Fruit fly (Drosophila melanogaster) whole organism, embryonic: ENCODE results near the gene CG9270.
A peak's percentile ranks its signal among the peaks of the same experiment; 100 is the strongest.

ENCODE experiments used
- Adf1 ChIP-seq: fragments of 200-800 bp; sonication (Bioruptor generic); IDR thresholded peaks from 2 replicates; pipeline ENCODE4 v1.3.6; 2022; ENCODE audit warnings: missing biosample characterization, missing genetic modification characterization
- B-H2 ChIP-seq: fragments of 200-800 bp; sonication (Bioruptor generic); optimal IDR thresholded peaks from 2 replicates; lab custom pipeline; 2018; ENCODE audit warnings: missing biosample characterization, mild to moderate bottlenecking, missing genetic modification characterization
- CG10366 ChIP-seq: fragments of 200-800 bp; sonication (Bioruptor generic); IDR thresholded peaks from 2 replicates; pipeline ENCODE4 v1.3.6; 2022; ENCODE audit warnings: missing biosample characterization, missing genetic modification characterization
- CG11093 ChIP-seq: fragments of 200-800 bp; sonication (Bioruptor generic); IDR thresholded peaks from 3 replicates; pipeline ENCODE4 v1.3.6; 2022; ENCODE audit warnings: missing biosample characterization, missing genetic modification characterization
- CG12299 ChIP-seq: fragments of 200-800 bp; sonication (Bioruptor generic); optimal IDR thresholded peaks from 2 replicates; lab custom pipeline; 2018; ENCODE audit warnings: missing biosample characterization, mild to moderate bottlenecking, missing genetic modification characterization
- CG1233 ChIP-seq: fragments of 200-800 bp; sonication (Bioruptor generic); optimal IDR thresholded peaks from 4 replicates; lab custom pipeline; 2018; ENCODE audit warnings: missing biosample characterization, mild to moderate bottlenecking, missing genetic modification characterization
- CG12769 ChIP-seq: fragments of 200-800 bp; sonication (Bioruptor generic); optimal IDR thresholded peaks from 2 replicates; lab custom pipeline; 2019; ENCODE audit warnings: missing biosample characterization, mild to moderate bottlenecking, missing genetic modification characterization, moderate library complexity
- CG13287 ChIP-seq: fragments of 200-800 bp; sonication (Bioruptor generic); IDR thresholded peaks from 2 replicates; pipeline ENCODE4 v1.3.6; 2022; ENCODE audit warnings: missing biosample characterization, missing genetic modification characterization; ENCODE audit not compliant: partially characterized antibody
- CG15011 ChIP-seq: fragments of 200-800 bp; sonication (Bioruptor generic); optimal IDR thresholded peaks from 3 replicates; lab custom pipeline; 2018; ENCODE audit warnings: missing biosample characterization, mild to moderate bottlenecking, missing genetic modification characterization
- CG15514 ChIP-seq: fragments of 200-800 bp; sonication (Bioruptor generic); optimal IDR thresholded peaks from 3 replicates; lab custom pipeline; 2017; ENCODE audit warnings: missing biosample characterization, missing genetic modification characterization, mild to moderate bottlenecking, moderate library complexity, missing genetic modification reagents
- CG16815 ChIP-seq: fragments of 200-800 bp; sonication (Bioruptor generic); optimal IDR thresholded peaks from 3 replicates; lab custom pipeline; 2017; ENCODE audit warnings: missing biosample characterization, mild to moderate bottlenecking, missing genetic modification characterization
- CG2120 ChIP-seq: fragments of 200-800 bp; sonication (Bioruptor generic); optimal IDR thresholded peaks from 3 replicates; lab custom pipeline; 2016; ENCODE audit warnings: missing biosample characterization, missing genetic modification characterization
- CG30403 ChIP-seq: fragments of 200-800 bp; sonication (Bioruptor generic); optimal IDR thresholded peaks from 3 replicates; lab custom pipeline; 2016; ENCODE audit warnings: missing biosample characterization, missing genetic modification characterization
- CG3163 ChIP-seq: fragments of 200-800 bp; sonication (Bioruptor generic); optimal IDR thresholded peaks from 3 replicates; lab custom pipeline; 2016; ENCODE audit warnings: missing biosample characterization, missing genetic modification characterization
- CG33557 ChIP-seq: fragments of 200-800 bp; sonication (Bioruptor generic); optimal IDR thresholded peaks from 2 replicates; lab custom pipeline; 2019; ENCODE audit warnings: missing biosample characterization, mild to moderate bottlenecking, missing genetic modification characterization, moderate library complexity
- CG3726 ChIP-seq: fragments of 200-800 bp; sonication (Bioruptor generic); IDR thresholded peaks from 3 replicates; pipeline ENCODE4, ENCODE4 v1.3.6; 2022; ENCODE audit warnings: missing biosample characterization, missing genetic modification characterization
- CG3847 ChIP-seq: fragments of 200-800 bp; sonication (Bioruptor generic); IDR thresholded peaks from 2 replicates; pipeline ENCODE4 v1.3.6; 2022; ENCODE audit warnings: missing biosample characterization, missing genetic modification characterization
- CG4360 ChIP-seq: fragments of 200-800 bp; sonication (Bioruptor generic); IDR thresholded peaks from 2 replicates; pipeline ENCODE4 v1.3.6; 2022; ENCODE audit warnings: missing biosample characterization, missing genetic modification characterization
- CG43689 ChIP-seq: fragments of 200-800 bp; sonication (Bioruptor generic); IDR thresholded peaks from 2 replicates; pipeline ENCODE4 v1.3.6; 2022; ENCODE audit warnings: missing biosample characterization, missing genetic modification characterization
- CG6689 ChIP-seq: fragments of 200-800 bp; sonication (Bioruptor generic); IDR thresholded peaks from 2 replicates; pipeline ENCODE4 v1.3.6; 2022; ENCODE audit warnings: missing biosample characterization, missing genetic modification characterization
- CG7372 ChIP-seq: fragments of 200-800 bp; sonication (Bioruptor generic); IDR thresholded peaks from 2 replicates; pipeline ENCODE4 v1.3.6; 2022; ENCODE audit warnings: missing biosample characterization, missing genetic modification characterization
- CG8765 ChIP-seq: fragments of 200-800 bp; sonication (Bioruptor generic); IDR thresholded peaks from 2 replicates; pipeline ENCODE4 v1.3.6; 2022; ENCODE audit warnings: missing biosample characterization, missing genetic modification characterization
- CG8944 ChIP-seq: fragments of 200-800 bp; sonication (Bioruptor generic); optimal IDR thresholded peaks from 3 replicates; lab custom pipeline; 2016; ENCODE audit warnings: missing biosample characterization, missing genetic modification characterization
- CG9215 ChIP-seq: fragments of 200-800 bp; sonication (Bioruptor generic); IDR thresholded peaks from 2 replicates; pipeline ENCODE4 v1.3.6; 2022; ENCODE audit warnings: missing biosample characterization, missing genetic modification characterization
- CkIIα-i1 ChIP-seq: fragments of 200-800 bp; sonication (Bioruptor generic); IDR thresholded peaks from 2 replicates; pipeline ENCODE4 v1.3.6; 2022; ENCODE audit warnings: missing biosample characterization, missing genetic modification characterization
- ERR ChIP-seq: fragments of 200-800 bp; sonication (Bioruptor generic); optimal IDR thresholded peaks from 2 replicates; lab custom pipeline; 2016; ENCODE audit warnings: missing biosample characterization, missing genetic modification characterization
- Hr51 ChIP-seq, 2 experiments: fragments of 200-800 bp; sonication (Bioruptor generic); optimal IDR thresholded peaks; 2 replicates in 1 of 2; 3 replicates in 1 of 2; lab custom pipeline; 2016 to 2018; ENCODE audit warnings: missing biosample characterization in 2 of 2, missing genetic modification characterization in 2 of 2, mild to moderate bottlenecking in 1 of 2, moderate library complexity in 1 of 2
- Hr78 ChIP-seq, 2 experiments: fragments of 200-800 bp in 1 of 2; fragments of >200 bp in 1 of 2; sonication (Bioruptor generic) in 1 of 2; optimal IDR thresholded peaks; 2 replicates each; lab custom pipeline; 2017 to 2019; ENCODE audit warnings: missing biosample characterization in 2 of 2, missing genetic modification characterization in 2 of 2, mild to moderate bottlenecking in 1 of 2, moderate library complexity in 1 of 2
- Mad ChIP-seq: fragments of 200-800 bp; sonication (Bioruptor generic); optimal IDR thresholded peaks from 2 replicates; lab custom pipeline; 2016; ENCODE audit warnings: missing biosample characterization, missing genetic modification characterization
- Sin3A ChIP-seq: fragments of >200 bp; optimal IDR thresholded peaks from 2 replicates; lab custom pipeline; 2018
- Spps ChIP-seq: fragments of 200-800 bp; sonication (Bioruptor generic); optimal IDR thresholded peaks from 2 replicates; lab custom pipeline; 2018; ENCODE audit warnings: missing biosample characterization, mild to moderate bottlenecking, missing genetic modification characterization
- Taf1 ChIP-seq: fragments of 200-800 bp; sonication (Bioruptor generic); IDR thresholded peaks from 2 replicates; pipeline ENCODE4 v1.3.6; 2022; ENCODE audit warnings: missing biosample characterization, missing genetic modification characterization
- abd-A ChIP-seq: fragments of 200-800 bp; sonication (Bioruptor generic); optimal IDR thresholded peaks from 3 replicates; lab custom pipeline; 2019; ENCODE audit warnings: missing biosample characterization, mild to moderate bottlenecking, missing genetic modification characterization, moderate library complexity
- bigmax ChIP-seq: fragments of 200-800 bp; sonication (Bioruptor generic); optimal IDR thresholded peaks from 2 replicates; lab custom pipeline; 2018; ENCODE audit warnings: missing biosample characterization, mild to moderate bottlenecking, missing genetic modification characterization
- chinmo ChIP-seq: fragments of 200-800 bp; sonication (Bioruptor generic); IDR thresholded peaks from 4 replicates; pipeline ENCODE4 v1.3.6; 2022; ENCODE audit warnings: missing biosample characterization, missing genetic modification characterization; ENCODE audit not compliant: partially characterized antibody
- crp ChIP-seq, 2 experiments: fragments of 200-800 bp; sonication (Bioruptor generic); optimal IDR thresholded peaks; 2 replicates in 1 of 2; 3 replicates in 1 of 2; lab custom pipeline; 2017; ENCODE audit warnings: missing biosample characterization in 2 of 2, missing genetic modification characterization in 2 of 2, mild to moderate bottlenecking in 1 of 2, moderate library complexity in 1 of 2
- danr ChIP-seq: fragments of 200-800 bp; sonication (Bioruptor generic); IDR thresholded peaks from 2 replicates; pipeline ENCODE4 v1.3.6; 2022; ENCODE audit warnings: missing biosample characterization, missing genetic modification characterization
- dm ChIP-seq: fragments of 200-800 bp; sonication (Bioruptor generic); optimal IDR thresholded peaks from 3 replicates; lab custom pipeline; 2016; ENCODE audit warnings: missing biosample characterization, missing genetic modification characterization
- eve ChIP-seq, 2 experiments: fragments of >200 bp; optimal IDR thresholded peaks; 2 replicates each; lab custom pipeline; 2017; ENCODE audit warnings: missing biosample characterization in 2 of 2, missing genetic modification characterization in 2 of 2
- hbn ChIP-seq: fragments of 200-800 bp; sonication (Bioruptor generic); IDR thresholded peaks from 2 replicates; pipeline ENCODE4 v1.3.6; 2022; ENCODE audit warnings: missing biosample characterization, missing genetic modification characterization; ENCODE audit not compliant: partially characterized antibody
- jing ChIP-seq: fragments of 200-800 bp; sonication (Bioruptor generic); optimal IDR thresholded peaks from 2 replicates; lab custom pipeline; 2018; ENCODE audit warnings: missing biosample characterization, mild to moderate bottlenecking, missing genetic modification characterization
- jumu ChIP-seq: fragments of 200-800 bp; sonication (Bioruptor generic); optimal IDR thresholded peaks from 3 replicates; lab custom pipeline; 2016; ENCODE audit warnings: missing biosample characterization, missing genetic modification characterization
- maf-S ChIP-seq: fragments of 200-800 bp; sonication (Bioruptor generic); optimal IDR thresholded peaks from 2 replicates; lab custom pipeline; 2016; ENCODE audit warnings: missing biosample characterization, missing genetic modification characterization
- nau ChIP-seq: fragments of 200-800 bp; sonication (Bioruptor generic); optimal IDR thresholded peaks from 3 replicates; lab custom pipeline; 2017; ENCODE audit warnings: missing biosample characterization, mild to moderate bottlenecking, missing genetic modification characterization, missing genetic modification reagents
- psq ChIP-seq: fragments of 200-800 bp; sonication (Bioruptor generic); optimal IDR thresholded peaks from 2 replicates; lab custom pipeline; 2017; ENCODE audit warnings: missing biosample characterization, missing genetic modification characterization
- ranshi ChIP-seq: fragments of 200-800 bp; sonication (Bioruptor generic); IDR thresholded peaks from 2 replicates; pipeline ENCODE4 v1.3.6; 2022; ENCODE audit warnings: missing biosample characterization, missing genetic modification characterization
- sd ChIP-seq: fragments of 200-800 bp; sonication (Bioruptor generic); optimal IDR thresholded peaks from 3 replicates; lab custom pipeline; 2018; ENCODE audit warnings: missing biosample characterization, mild to moderate bottlenecking, missing genetic modification characterization, moderate library complexity
- slou ChIP-seq: fragments of 200-800 bp; sonication (Bioruptor generic); optimal IDR thresholded peaks from 3 replicates; lab custom pipeline; 2016; ENCODE audit warnings: missing biosample characterization, missing genetic modification characterization
- tio ChIP-seq: fragments of 200-800 bp; sonication (Bioruptor generic); optimal IDR thresholded peaks from 2 replicates; lab custom pipeline; 2017; ENCODE audit warnings: missing biosample characterization, missing genetic modification characterization, inconsistent platforms
- vfl ChIP-seq: fragments of 200-800 bp; sonication (Bioruptor generic); optimal IDR thresholded peaks from 2 replicates; lab custom pipeline; 2016; ENCODE audit warnings: missing biosample characterization, missing genetic modification characterization

The CG9270 gene

dm6 chr2L:20974037-20974646, 40.2 kb upstream of the CG9270 start:
- TF ChIP-seq Adf1, result no peak
- peak; percentile 28 for TF ChIP-seq CG16815 (GFP tag; lab: Kevin White, UChicago)
- peak; percentile 45; the same call in 1 of the 2 replicates for TF ChIP-seq ranshi
- no peak for TF ChIP-seq bigmax
- TF ChIP-seq CG15011, result no peak
- no peak for TF ChIP-seq CG9215 (GFP tag; lab: Robert Waterston, UW)
- TF ChIP-seq nau (GFP tag; lab: Kevin White, UChicago), result peak; percentile 0
- TF ChIP-seq CG30403, result peak; percentile 65
- TF ChIP-seq CG3726 (GFP tag; lab: Robert Waterston, UW), result no peak
- TF ChIP-seq danr, result no peak
- TF ChIP-seq CG33557 (GFP tag; lab: Kevin White, UChicago), result peak; percentile 45
- no peak for TF ChIP-seq chinmo (GFP tag; lab: Robert Waterston, UW)
- peak; percentile 3 for TF ChIP-seq slou
- TF ChIP-seq Mad (GFP tag; lab: Kevin White, UChicago), result peak; percentile 32
- peak; percentile 45 for TF ChIP-seq Spps (tag; lab: Kevin White, UChicago)
- no peak for TF ChIP-seq Taf1 (GFP tag; lab: Robert Waterston, UW)
- TF ChIP-seq tio, result no peak
- no peak for TF ChIP-seq sd
- TF ChIP-seq psq (GFP tag; lab: Kevin White, UChicago), result no peak
- TF ChIP-seq crp (GFP tag; optimal IDR thresholded peaks at IDR 0.05; lab: Kevin White, UChicago), result no peak
- no peak for TF ChIP-seq CG3163
- no peak for TF ChIP-seq hbn
- peak; percentile 23 for TF ChIP-seq maf-S
- TF ChIP-seq CG12299 (tag; lab: Kevin White, UChicago), result no peak
- no peak for TF ChIP-seq CG7372 (GFP tag; lab: Robert Waterston, UW)
- no peak for TF ChIP-seq dm (GFP tag; lab: Kevin White, UChicago)
- no peak for TF ChIP-seq CG1233 (GFP tag; lab: Kevin White, UChicago)
- no peak for TF ChIP-seq abd-A
- TF ChIP-seq CG43689, result no peak
- TF ChIP-seq Hr78 (GFP tag; optimal IDR thresholded peaks at IDR 0.05; lab: Kevin White, UChicago), result peak in 1 of 2 experiments; percentile 10
- TF ChIP-seq CG8944 (GFP tag; lab: Kevin White, UChicago), result peak; percentile 31
- TF ChIP-seq CG4360 (GFP tag; lab: Robert Waterston, UW), result 0 out of 2 replicates have a peak, but pooled peaks have one; percentile 6
- no peak for TF ChIP-seq vfl (GFP tag; lab: Kevin White, UChicago)
- TF ChIP-seq CG11093, result no peak; the same call in 2 of the 3 replicates
- no peak for TF ChIP-seq CG2120 (GFP tag; lab: Kevin White, UChicago)
- peak in 1 of 2 experiments; percentile 68 for TF ChIP-seq eve (GFP tag; optimal IDR thresholded peaks at IDR 0.05; lab: Kevin White, UChicago)
- TF ChIP-seq CG15514, result no peak
- no peak for TF ChIP-seq CG13287 (GFP tag; lab: Robert Waterston, UW)
- no peak for TF ChIP-seq Sin3A (lab: Kevin White, UChicago)
- TF ChIP-seq CG8765 (GFP tag; lab: Robert Waterston, UW), result no peak
- no peak; the same call in 1 of the 2 replicates for TF ChIP-seq CG10366 (GFP tag; lab: Robert Waterston, UW)
- TF ChIP-seq CkIIα-i1 (GFP tag; lab: Robert Waterston, UW), result no peak
- peak; percentile 58 for TF ChIP-seq jing (GFP tag; lab: Kevin White, UChicago)
- TF ChIP-seq CG3847 (GFP tag; lab: Robert Waterston, UW), result no peak
- TF ChIP-seq CG12769 (tag; lab: Kevin White, UChicago), result peak; percentile 30
- TF ChIP-seq Hr51 (GFP tag; optimal IDR thresholded peaks at IDR 0.05; lab: Kevin White, UChicago), result peak in 1 of 2 experiments; percentile 56
- peak; percentile 50; the same call in 1 of the 2 replicates for TF ChIP-seq CG6689 (GFP tag; lab: Robert Waterston, UW)
- peak; percentile 11 for TF ChIP-seq jumu
- TF ChIP-seq B-H2 (GFP tag; lab: Kevin White, UChicago), result no peak
- no peak for TF ChIP-seq ERR (GFP tag; lab: Kevin White, UChicago)
